Worm (Caenorhabditis elegans) whole organism, L1 larva: ENCODE measurements around the gene M01F1.8.

ENCODE experiments used
- ama-1 ChIP-seq: fragments of 150-350 bp; optimal IDR thresholded peaks from 2 replicates; lab custom pipeline; 2014
- egl-13 ChIP-seq: sonication (generic microtip); optimal IDR thresholded peaks from 2 replicates; lab custom pipeline; 2016; ENCODE audit warnings: missing genotype, missing genetic modification reagents, missing genetic modification characterization, missing compliant biosample characterization
- lin-13 ChIP-seq: fragments of 150-350 bp; optimal IDR thresholded peaks from 2 replicates; lab custom pipeline; 2014; ENCODE audit warnings: missing biosample characterization, missing genetic modification reagents, missing genetic modification characterization
- nhr-237 ChIP-seq: fragments of 150-350 bp; optimal IDR thresholded peaks from 2 replicates; lab custom pipeline; 2014; ENCODE audit warnings: missing biosample characterization, missing genetic modification characterization
- nhr-77 ChIP-seq: fragments of 150-350 bp; optimal IDR thresholded peaks from 2 replicates; lab custom pipeline; 2014; ENCODE audit warnings: missing biosample characterization, missing genetic modification characterization
- snpc-4 ChIP-seq: fragments of 150-350 bp; optimal IDR thresholded peaks from 2 replicates; lab custom pipeline; 2014; ENCODE audit warnings: missing biosample characterization, missing genetic modification characterization
- sptf-1 ChIP-seq: fragments of 150-350 bp; optimal IDR thresholded peaks from 2 replicates; lab custom pipeline; 2014; ENCODE audit warnings: missing biosample characterization, missing genetic modification characterization

ce11 chrIII:3546323-3546722 is 44.0 kb upstream of the M01F1.8 start, which contains the start of gene C54C6.7:
- TF ChIP-seq egl-13 (tag; lab: Kevin White, UChicago) (no peak), ama-1 (lab: Kevin White, UChicago) (no peak), nhr-77 (tag; lab: Kevin White, UChicago) (no peak), snpc-4 (no peak), sptf-1 (tag; lab: Kevin White, UChicago) (no peak), nhr-237 (tag; lab: Kevin White, UChicago) (no peak), lin-13 (GFP tag; lab: Kevin White, UChicago) (no peak)
